Worm (Caenorhabditis elegans) whole organism, L1 larva: ENCODE measurements around the gene nxf-2.

Source experiments
- C16A3.4 ChIP-seq: fragments of 150-350 bp; optimal IDR thresholded peaks from 2 replicates; lab custom pipeline; 2014; ENCODE audit warnings: missing biosample characterization, missing genetic modification characterization
- C34B4.2 ChIP-seq: sonication (generic microtip); optimal IDR thresholded peaks from 2 replicates; lab custom pipeline; 2017; ENCODE audit warnings: mild to moderate bottlenecking, missing genetic modification characterization, missing compliant biosample characterization
- Y116A8C.19 ChIP-seq: sonication (generic microtip); optimal IDR thresholded peaks from 2 replicates; lab custom pipeline; 2016; ENCODE audit warnings: missing compliant biosample characterization, missing genetic modification characterization, borderline replicate concordance
- aha-1 ChIP-seq: fragments of 150-350 bp; optimal IDR thresholded peaks from 2 replicates; lab custom pipeline; 2014; ENCODE audit warnings: missing biosample characterization, missing genetic modification characterization
- blmp-1 ChIP-seq: fragments of 150-350 bp; optimal IDR thresholded peaks from 2 replicates; lab custom pipeline; 2014; ENCODE audit warnings: missing biosample characterization, missing genetic modification characterization
- ceh-63 ChIP-seq: fragments of 200-800 bp; sonication (Bioruptor generic); optimal IDR thresholded peaks from 2 replicates; lab custom pipeline; 2018; ENCODE audit warnings: mild to moderate bottlenecking, missing genetic modification characterization, missing compliant biosample characterization
- ceh-8 ChIP-seq: fragments of 200-800 bp; sonication (Bioruptor generic); optimal IDR thresholded peaks from 2 replicates; lab custom pipeline; 2018; ENCODE audit warnings: mild to moderate bottlenecking, missing genetic modification characterization, moderate library complexity, missing compliant biosample characterization
- ceh-82 ChIP-seq, 3 experiments: fragments of 150-350 bp in 1 of 3; sonication (generic microtip) in 2 of 3; optimal IDR thresholded peaks; 2 replicates each; lab custom pipeline; 2014 to 2017; ENCODE audit warnings: missing biosample characterization in 3 of 3, missing genetic modification characterization in 3 of 3
- ceh-88 ChIP-seq: fragments of 200-800 bp; sonication (Bioruptor generic); IDR thresholded peaks from 2 replicates; pipeline ENCODE4 v1.3.6; 2022; ENCODE audit warnings: missing genetic modification characterization, missing compliant biosample characterization
- ceh-90 ChIP-seq: sonication (generic microtip); optimal IDR thresholded peaks from 2 replicates; lab custom pipeline; 2016; ENCODE audit warnings: missing genetic modification characterization, missing compliant biosample characterization
- dsc-1 ChIP-seq: sonication (generic microtip); optimal IDR thresholded peaks from 2 replicates; lab custom pipeline; 2016; ENCODE audit warnings: mild to moderate bottlenecking, missing genetic modification characterization, missing compliant biosample characterization
- efl-1 ChIP-seq, 4 experiments: fragments of 150-350 bp; optimal IDR thresholded peaks in 3 of 4; peaks in 1 of 4; 1 replicate in 1 of 4; 2 replicates in 3 of 4; lab custom pipeline; 2014; ENCODE audit warnings: missing biosample characterization in 2 of 4, missing genetic modification characterization in 2 of 4, missing genetic modification reagents in 2 of 4
- efl-3 ChIP-seq: fragments of 200-800 bp; sonication (Bioruptor generic); optimal IDR thresholded peaks from 2 replicates; lab custom pipeline; 2018; ENCODE audit warnings: mild to moderate bottlenecking, missing genetic modification characterization, missing compliant biosample characterization
- egl-27 ChIP-seq, 2 experiments: fragments of 150-350 bp in 1 of 2; sonication (generic microtip); optimal IDR thresholded peaks; 3 replicates each; lab custom pipeline; 2017 to 2018; ENCODE audit warnings: missing biosample characterization in 2 of 2, missing genetic modification characterization in 2 of 2, missing genetic modification reagents in 2 of 2
- elt-3 ChIP-seq, 6 experiments: fragments of 150-350 bp in 1 of 6; sonication (generic microtip); optimal IDR thresholded peaks; 2 replicates each; lab custom pipeline; 2017 to 2018; ENCODE audit warnings: missing biosample characterization in 6 of 6, missing genetic modification characterization in 6 of 6, inconsistent platforms in 1 of 6
- fkh-10 ChIP-seq: sonication (generic microtip); optimal IDR thresholded peaks from 2 replicates; lab custom pipeline; 2017; ENCODE audit warnings: missing biosample characterization, missing genetic modification reagents, missing genetic modification characterization
- fkh-4 ChIP-seq: sonication (generic microtip); optimal IDR thresholded peaks from 2 replicates; lab custom pipeline; 2016; ENCODE audit warnings: missing compliant biosample characterization, missing genetic modification characterization, borderline replicate concordance
- fos-1 ChIP-seq: fragments of 150-350 bp; optimal IDR thresholded peaks from 2 replicates; lab custom pipeline; 2014; ENCODE audit warnings: missing biosample characterization, missing genetic modification characterization
- grh-1 ChIP-seq: fragments of 200-800 bp; sonication (Bioruptor generic); IDR thresholded peaks from 2 replicates; pipeline ENCODE4 v1.3.6; 2022; ENCODE audit warnings: missing genetic modification reagents, missing genetic modification characterization, missing compliant biosample characterization
- hpl-2 ChIP-seq: fragments of 150-350 bp; optimal IDR thresholded peaks from 2 replicates; lab custom pipeline; 2014; ENCODE audit warnings: missing biosample characterization, missing genetic modification reagents, missing genetic modification characterization
- isw-1 ChIP-seq: fragments of 200-800 bp; sonication (Bioruptor generic); IDR thresholded peaks from 2 replicates; pipeline ENCODE4 v1.3.6; 2022; ENCODE audit warnings: missing genetic modification characterization, missing compliant biosample characterization
- lin-15B ChIP-seq: fragments of 150-350 bp; sonication (generic microtip); optimal IDR thresholded peaks from 3 replicates; lab custom pipeline; 2014; ENCODE audit warnings: missing biosample characterization, missing genetic modification characterization
- lin-39 ChIP-seq: fragments of 150-350 bp; optimal IDR thresholded peaks from 2 replicates; lab custom pipeline; 2014; ENCODE audit warnings: missing biosample characterization, missing genetic modification reagents, missing genetic modification characterization
- lir-3 ChIP-seq: sonication (generic microtip); optimal IDR thresholded peaks from 2 replicates; lab custom pipeline; 2016; ENCODE audit warnings: mild to moderate bottlenecking, missing genetic modification characterization, moderate library complexity, missing compliant biosample characterization; ENCODE audit not compliant: poor library complexity
- lsy-2 ChIP-seq, 2 experiments: fragments of 150-350 bp; optimal IDR thresholded peaks; 2 replicates each; lab custom pipeline; 2014; ENCODE audit warnings: missing biosample characterization in 2 of 2, missing genetic modification characterization in 2 of 2
- mdl-1 ChIP-seq, 2 experiments: fragments of 150-350 bp; optimal IDR thresholded peaks; 2 replicates each; lab custom pipeline; 2014 to 2017; ENCODE audit warnings: missing biosample characterization in 2 of 2, missing genetic modification characterization in 2 of 2, inconsistent platforms in 1 of 2
- mef-2 ChIP-seq: fragments of 150-350 bp; optimal IDR thresholded peaks from 2 replicates; lab custom pipeline; 2014; ENCODE audit warnings: missing biosample characterization, missing genetic modification characterization
- nhr-11 ChIP-seq: fragments of 150-350 bp; optimal IDR thresholded peaks from 2 replicates; lab custom pipeline; 2014; ENCODE audit warnings: missing biosample characterization, missing genetic modification characterization
- nhr-12 ChIP-seq: sonication (generic microtip); optimal IDR thresholded peaks from 2 replicates; lab custom pipeline; 2017; ENCODE audit warnings: missing biosample characterization, missing genetic modification characterization
- nhr-19 ChIP-seq: fragments of 200-800 bp; sonication (Bioruptor generic); conservative IDR thresholded peaks from 2 replicates; pipeline ENCODE4 v1.3.6; 2022; ENCODE audit warnings: missing genetic modification characterization, missing compliant biosample characterization
- nhr-20 ChIP-seq: sonication (generic microtip); optimal IDR thresholded peaks from 2 replicates; lab custom pipeline; 2016; ENCODE audit warnings: mild to moderate bottlenecking, missing genetic modification characterization, missing compliant biosample characterization
- nhr-28 ChIP-seq: fragments of 150-350 bp; optimal IDR thresholded peaks from 2 replicates; lab custom pipeline; 2014; ENCODE audit warnings: missing biosample characterization, missing genetic modification characterization
- nhr-47 ChIP-seq: sonication (generic microtip); optimal IDR thresholded peaks from 2 replicates; lab custom pipeline; 2016; ENCODE audit warnings: mild to moderate bottlenecking, missing genetic modification characterization, moderate library complexity, missing compliant biosample characterization
- nhr-71 ChIP-seq: sonication (generic microtip); optimal IDR thresholded peaks from 2 replicates; lab custom pipeline; 2016; ENCODE audit warnings: mild to moderate bottlenecking, missing genetic modification characterization, moderate library complexity, missing compliant biosample characterization
- nhr-77 ChIP-seq: fragments of 150-350 bp; optimal IDR thresholded peaks from 2 replicates; lab custom pipeline; 2014; ENCODE audit warnings: missing biosample characterization, missing genetic modification characterization
- nhr-85 ChIP-seq: sonication (generic microtip); peaks from one replicate; lab custom pipeline; 2016; ENCODE audit warnings: missing genetic modification characterization, inconsistent platforms, missing compliant biosample characterization
- pag-3 ChIP-seq: sonication (generic microtip); optimal IDR thresholded peaks from 2 replicates; lab custom pipeline; 2017; ENCODE audit warnings: missing genetic modification characterization, mild to moderate bottlenecking, missing compliant biosample characterization, antibody characterized with exemption, borderline replicate concordance; ENCODE audit not compliant: insufficient read depth
- pqm-1 ChIP-seq: sonication (generic microtip); optimal IDR thresholded peaks from 3 replicates; lab custom pipeline; 2017; ENCODE audit warnings: missing biosample characterization, missing genetic modification characterization
- rnt-1 ChIP-seq: sonication (generic microtip); optimal IDR thresholded peaks from 2 replicates; lab custom pipeline; 2016; ENCODE audit warnings: mild to moderate bottlenecking, missing genetic modification characterization, moderate library complexity, missing compliant biosample characterization
- skn-1 ChIP-seq: fragments of 150-350 bp; optimal IDR thresholded peaks from 2 replicates; lab custom pipeline; 2014; ENCODE audit warnings: missing biosample characterization, missing genetic modification characterization
- sox-4 ChIP-seq: sonication (generic microtip); optimal IDR thresholded peaks from 2 replicates; lab custom pipeline; 2016; ENCODE audit warnings: missing genetic modification characterization, missing compliant biosample characterization
- sptf-1 ChIP-seq: fragments of 150-350 bp; optimal IDR thresholded peaks from 2 replicates; lab custom pipeline; 2014; ENCODE audit warnings: missing biosample characterization, missing genetic modification characterization
- swsn-7 ChIP-seq: sonication (generic microtip); optimal IDR thresholded peaks from 2 replicates; lab custom pipeline; 2016; ENCODE audit warnings: missing genetic modification characterization, missing compliant biosample characterization
- unc-130 ChIP-seq: fragments of 150-350 bp; optimal IDR thresholded peaks from 2 replicates; lab custom pipeline; 2017; ENCODE audit warnings: missing biosample characterization, missing genetic modification characterization, inconsistent platforms
- unc-86 ChIP-seq: sonication (generic microtip); optimal IDR thresholded peaks from 2 replicates; lab custom pipeline; 2016; ENCODE audit warnings: missing genetic modification characterization, missing compliant biosample characterization
- unc-98 ChIP-seq: fragments of 200-800 bp; sonication (Bioruptor generic); IDR thresholded peaks from 2 replicates; pipeline ENCODE4 v1.3.6; 2022; ENCODE audit warnings: missing genetic modification characterization, missing compliant biosample characterization
- vab-15 ChIP-seq: sonication (generic microtip); optimal IDR thresholded peaks from 2 replicates; lab custom pipeline; 2017; ENCODE audit warnings: missing genotype, mild to moderate bottlenecking, missing genetic modification characterization, missing compliant biosample characterization
- zip-4 ChIP-seq: fragments of 200-800 bp; sonication (Bioruptor generic); optimal IDR thresholded peaks from 2 replicates; lab custom pipeline; 2018; ENCODE audit warnings: mild to moderate bottlenecking, missing genetic modification characterization, moderate library complexity, missing compliant biosample characterization
- ztf-4 ChIP-seq: fragments of 150-350 bp; optimal IDR thresholded peaks from 2 replicates; lab custom pipeline; 2014; ENCODE audit warnings: missing biosample characterization, missing genetic modification characterization

The nxf-2 gene

ce11 chrV:14424958-14425492 is 7.4 kb upstream of the nxf-2 start, which contains the start of gene rrsr-1 (continued):
- TF ChIP-seq pqm-1, result no peak
- TF ChIP-seq efl-1 (optimal IDR thresholded peaks at IDR 0.05; lab: Kevin White, UChicago), result peak; percentile 49 to 58
- peak; percentile 32 to 96 for TF ChIP-seq efl-1 (GFP tag; optimal IDR thresholded peaks at IDR 0.05 in 1 of 2; lab: Kevin White, UChicago)
- TF ChIP-seq nhr-28, result no peak
- no peak for TF ChIP-seq zip-4 (GFP tag; lab: Kevin White, UChicago)
- TF ChIP-seq nhr-85, result no peak
- no peak for TF ChIP-seq nhr-77 (tag; lab: Kevin White, UChicago)
- no peak for TF ChIP-seq Y116A8C.19 (tag; lab: Kevin White, UChicago)
- TF ChIP-seq sptf-1, result no peak
- TF ChIP-seq nhr-19 (GFP tag; lab: Robert Waterston, UW), result peak; percentile 42
- no peak for TF ChIP-seq elt-3 (tag; optimal IDR thresholded peaks at IDR 0.05; lab: Kevin White, UChicago)

DNA sequence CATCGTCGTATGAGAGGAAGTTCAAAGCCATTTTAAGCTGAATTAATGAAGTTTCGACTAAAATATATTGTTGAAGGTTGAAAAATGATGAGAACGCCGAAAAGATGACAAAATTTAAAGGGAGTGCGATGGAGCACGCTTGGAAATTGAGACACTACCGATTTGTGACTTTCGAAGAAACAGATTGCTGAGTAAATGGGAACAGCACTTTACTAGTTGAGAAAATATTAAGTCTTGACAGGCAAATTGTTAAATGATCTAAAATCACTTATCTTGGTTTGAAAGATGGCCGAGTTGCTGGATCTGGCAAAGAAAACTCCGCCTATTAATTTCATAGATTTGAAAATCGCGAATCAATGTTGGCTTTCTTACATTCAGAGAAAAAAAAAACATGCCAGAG is 5.6 kb upstream of the nxf-2 start, which contains the start of gene rpoa-12:
Gene rpoa-12 (minus strand): TSS at position 37 of the 400 bp plus-strand sequence.
- no peak for TF ChIP-seq ceh-63 (GFP tag; lab: Kevin White, UChicago)
- TF ChIP-seq mef-2 (tag; lab: Kevin White, UChicago), result no peak
- TF ChIP-seq lin-39 (tag; lab: Kevin White, UChicago), result no peak
- peak; percentile 68 for TF ChIP-seq lir-3
- peak; percentile 62 for TF ChIP-seq nhr-71 (tag; lab: Kevin White, UChicago)
- no peak for TF ChIP-seq mdl-1 (tag; optimal IDR thresholded peaks at IDR 0.05; lab: Kevin White, UChicago)
- no peak for TF ChIP-seq ztf-4 (tag; lab: Kevin White, UChicago)
- peak; percentile 31 for TF ChIP-seq lin-15B (tag; lab: Kevin White, UChicago)
- peak; percentile 42 for TF ChIP-seq dsc-1 (tag; lab: Kevin White, UChicago)
- TF ChIP-seq unc-86 (tag; lab: Kevin White, UChicago), result no peak
- no peak for TF ChIP-seq zip-4 (GFP tag; lab: Kevin White, UChicago)
- peak; percentile 94 for TF ChIP-seq skn-1
- TF ChIP-seq aha-1 (tag; lab: Kevin White, UChicago), result no peak
- TF ChIP-seq nhr-12, result no peak
- peak; percentile 52 to 58 for TF ChIP-seq efl-1 (optimal IDR thresholded peaks at IDR 0.05; lab: Kevin White, UChicago)
- TF ChIP-seq efl-1 (GFP tag; optimal IDR thresholded peaks at IDR 0.05 in 1 of 2; lab: Kevin White, UChicago), result peak; percentile 50 to 78
- TF ChIP-seq nhr-77 (tag; lab: Kevin White, UChicago), result no peak
- TF ChIP-seq elt-3 (tag; optimal IDR thresholded peaks at IDR 0.05; lab: Kevin White, UChicago), result no peak
- TF ChIP-seq ceh-88 (GFP tag; lab: Robert Waterston, UW), result no peak
- peak; percentile 29 for TF ChIP-seq sox-4 (tag; lab: Kevin White, UChicago)
- peak; percentile 32; the same call in 1 of the 2 replicates for TF ChIP-seq isw-1 (GFP tag; lab: Robert Waterston, UW)
- no peak for TF ChIP-seq pag-3
- TF ChIP-seq efl-3 (GFP tag; lab: Kevin White, UChicago), result no peak
- TF ChIP-seq nhr-11 (tag; lab: Kevin White, UChicago), result no peak
- no peak for TF ChIP-seq fkh-4 (tag; lab: Kevin White, UChicago)
- TF ChIP-seq ceh-8 (GFP tag; lab: Kevin White, UChicago), result no peak
- peak; percentile 27 to 71 for TF ChIP-seq lsy-2 (tag; optimal IDR thresholded peaks at IDR 0.05; lab: Kevin White, UChicago)
- TF ChIP-seq ceh-82 (tag; optimal IDR thresholded peaks at IDR 0.05; lab: Kevin White, UChicago), result peak in 1 of 3 experiments; percentile 24
- TF ChIP-seq hpl-2, result no peak
- no peak for TF ChIP-seq nhr-28
- TF ChIP-seq grh-1, result no peak
- TF ChIP-seq fos-1, result no peak
- TF ChIP-seq vab-15 (tag; lab: Kevin White, UChicago), result peak; percentile 50
- TF ChIP-seq nhr-47, result peak; percentile 67
- 0 out of 2 replicates have a peak, but pooled peaks have one; percentile 44 for TF ChIP-seq unc-98 (GFP tag; lab: Robert Waterston, UW)
- peak; percentile 59 for TF ChIP-seq C16A3.4 (tag; lab: Kevin White, UChicago)
- no peak for TF ChIP-seq fkh-10 (GFP tag; lab: Kevin White, UChicago)
- peak; percentile 56 for TF ChIP-seq nhr-20 (tag; lab: Kevin White, UChicago)
- no peak for TF ChIP-seq C34B4.2 (tag; lab: Kevin White, UChicago)
- peak; percentile 29 for TF ChIP-seq swsn-7 (tag; lab: Kevin White, UChicago)
- TF ChIP-seq ceh-90 (tag; lab: Kevin White, UChicago), result peak; percentile 25
- TF ChIP-seq nhr-85, result no peak
- no peak for TF ChIP-seq blmp-1
- TF ChIP-seq egl-27 (tag; optimal IDR thresholded peaks at IDR 0.05; lab: Kevin White, UChicago), result no peak
- peak; percentile 42 for TF ChIP-seq rnt-1
- TF ChIP-seq unc-130 (tag; lab: Kevin White, UChicago), result peak; percentile 1
- TF ChIP-seq pqm-1, result no peak
